Worm (Caenorhabditis elegans) whole organism, L1 larva: ENCODE measurements around the gene T07F10.5.
A peak's percentile ranks its signal among the peaks of the same experiment; 100 is the strongest.

Experiments used
- C16A3.4 ChIP-seq: fragments of 150-350 bp; optimal IDR thresholded peaks from 2 replicates; lab custom pipeline; 2014; ENCODE audit warnings: missing biosample characterization, missing genetic modification characterization
- F16B12.6 ChIP-seq: fragments of 150-350 bp; optimal IDR thresholded peaks from 2 replicates; lab custom pipeline; 2014; ENCODE audit warnings: missing biosample characterization, missing genetic modification characterization
- aha-1 ChIP-seq: fragments of 150-350 bp; optimal IDR thresholded peaks from 2 replicates; lab custom pipeline; 2014; ENCODE audit warnings: missing biosample characterization, missing genetic modification characterization
- blmp-1 ChIP-seq: fragments of 150-350 bp; optimal IDR thresholded peaks from 2 replicates; lab custom pipeline; 2014; ENCODE audit warnings: missing biosample characterization, missing genetic modification characterization
- ceh-63 ChIP-seq: fragments of 200-800 bp; sonication (Bioruptor generic); optimal IDR thresholded peaks from 2 replicates; lab custom pipeline; 2018; ENCODE audit warnings: mild to moderate bottlenecking, missing genetic modification characterization, missing compliant biosample characterization
- ceh-8 ChIP-seq: fragments of 200-800 bp; sonication (Bioruptor generic); optimal IDR thresholded peaks from 2 replicates; lab custom pipeline; 2018; ENCODE audit warnings: mild to moderate bottlenecking, missing genetic modification characterization, moderate library complexity, missing compliant biosample characterization
- ceh-82 ChIP-seq, 3 experiments: fragments of 150-350 bp in 1 of 3; sonication (generic microtip) in 2 of 3; optimal IDR thresholded peaks; 2 replicates each; lab custom pipeline; 2014 to 2017; ENCODE audit warnings: missing biosample characterization in 3 of 3, missing genetic modification characterization in 3 of 3
- ceh-88 ChIP-seq: fragments of 200-800 bp; sonication (Bioruptor generic); IDR thresholded peaks from 2 replicates; pipeline ENCODE4 v1.3.6; 2022; ENCODE audit warnings: missing genetic modification characterization, missing compliant biosample characterization
- dsc-1 ChIP-seq: sonication (generic microtip); optimal IDR thresholded peaks from 2 replicates; lab custom pipeline; 2016; ENCODE audit warnings: mild to moderate bottlenecking, missing genetic modification characterization, missing compliant biosample characterization
- efl-3 ChIP-seq: fragments of 200-800 bp; sonication (Bioruptor generic); optimal IDR thresholded peaks from 2 replicates; lab custom pipeline; 2018; ENCODE audit warnings: mild to moderate bottlenecking, missing genetic modification characterization, missing compliant biosample characterization
- elt-2 ChIP-seq: sonication (generic microtip); optimal IDR thresholded peaks from 2 replicates; lab custom pipeline; 2016; ENCODE audit warnings: missing genetic modification characterization, mild to moderate bottlenecking, inconsistent platforms, missing compliant biosample characterization, missing genetic modification reagents
- elt-3 ChIP-seq, 6 experiments: fragments of 150-350 bp in 1 of 6; sonication (generic microtip); optimal IDR thresholded peaks; 2 replicates each; lab custom pipeline; 2017 to 2018; ENCODE audit warnings: missing biosample characterization in 6 of 6, missing genetic modification characterization in 6 of 6, inconsistent platforms in 1 of 6
- ets-5 ChIP-seq: fragments of 200-800 bp; sonication (Bioruptor generic); IDR thresholded peaks from 2 replicates; pipeline ENCODE4 v1.3.6; 2022; ENCODE audit warnings: missing genetic modification characterization, missing compliant biosample characterization
- fkh-10 ChIP-seq: sonication (generic microtip); optimal IDR thresholded peaks from 2 replicates; lab custom pipeline; 2017; ENCODE audit warnings: missing biosample characterization, missing genetic modification reagents, missing genetic modification characterization
- fkh-8 ChIP-seq: sonication (generic microtip); optimal IDR thresholded peaks from 2 replicates; lab custom pipeline; 2016; ENCODE audit warnings: mild to moderate bottlenecking, missing genetic modification characterization, missing compliant biosample characterization
- fos-1 ChIP-seq: fragments of 150-350 bp; optimal IDR thresholded peaks from 2 replicates; lab custom pipeline; 2014; ENCODE audit warnings: missing biosample characterization, missing genetic modification characterization
- irx-1 ChIP-seq: sonication (generic microtip); optimal IDR thresholded peaks from 2 replicates; lab custom pipeline; 2016; ENCODE audit warnings: missing genetic modification characterization, missing compliant biosample characterization
- lin-15B ChIP-seq: fragments of 150-350 bp; sonication (generic microtip); optimal IDR thresholded peaks from 3 replicates; lab custom pipeline; 2014; ENCODE audit warnings: missing biosample characterization, missing genetic modification characterization
- lsy-2 ChIP-seq, 2 experiments: fragments of 150-350 bp; optimal IDR thresholded peaks; 2 replicates each; lab custom pipeline; 2014; ENCODE audit warnings: missing biosample characterization in 2 of 2, missing genetic modification characterization in 2 of 2
- mef-2 ChIP-seq: fragments of 150-350 bp; optimal IDR thresholded peaks from 2 replicates; lab custom pipeline; 2014; ENCODE audit warnings: missing biosample characterization, missing genetic modification characterization
- nhr-20 ChIP-seq: sonication (generic microtip); optimal IDR thresholded peaks from 2 replicates; lab custom pipeline; 2016; ENCODE audit warnings: mild to moderate bottlenecking, missing genetic modification characterization, missing compliant biosample characterization
- nhr-28 ChIP-seq: fragments of 150-350 bp; optimal IDR thresholded peaks from 2 replicates; lab custom pipeline; 2014; ENCODE audit warnings: missing biosample characterization, missing genetic modification characterization
- nhr-76 ChIP-seq: sonication (generic microtip); optimal IDR thresholded peaks from 2 replicates; lab custom pipeline; 2017; ENCODE audit warnings: missing biosample characterization, missing genetic modification characterization
- nhr-84 ChIP-seq: sonication (generic microtip); optimal IDR thresholded peaks from 2 replicates; lab custom pipeline; 2017; ENCODE audit warnings: missing biosample characterization, missing genetic modification characterization
- nhr-90 ChIP-seq: sonication (generic microtip); optimal IDR thresholded peaks from 2 replicates; lab custom pipeline; 2016; ENCODE audit warnings: mild to moderate bottlenecking, missing genetic modification characterization, missing compliant biosample characterization; ENCODE audit not compliant: poor library complexity
- pax-3 ChIP-seq: fragments of 200-800 bp; sonication (Bioruptor generic); optimal IDR thresholded peaks from 2 replicates; lab custom pipeline; 2018; ENCODE audit warnings: mild to moderate bottlenecking, missing genetic modification characterization, moderate library complexity, missing compliant biosample characterization
- skn-1 ChIP-seq: fragments of 150-350 bp; optimal IDR thresholded peaks from 2 replicates; lab custom pipeline; 2014; ENCODE audit warnings: missing biosample characterization, missing genetic modification characterization
- snu-23 ChIP-seq: sonication (generic microtip); optimal IDR thresholded peaks from 2 replicates; lab custom pipeline; 2016; ENCODE audit warnings: missing genetic modification characterization, missing compliant biosample characterization
- sox-4 ChIP-seq: sonication (generic microtip); optimal IDR thresholded peaks from 2 replicates; lab custom pipeline; 2016; ENCODE audit warnings: missing genetic modification characterization, missing compliant biosample characterization
- sup-37 ChIP-seq: fragments of 200-800 bp; sonication (Bioruptor generic); optimal IDR thresholded peaks from 2 replicates; lab custom pipeline; 2018; ENCODE audit warnings: mild to moderate bottlenecking, missing genetic modification characterization, missing compliant biosample characterization
- unc-86 ChIP-seq: sonication (generic microtip); optimal IDR thresholded peaks from 2 replicates; lab custom pipeline; 2016; ENCODE audit warnings: missing genetic modification characterization, missing compliant biosample characterization
- vab-15 ChIP-seq: sonication (generic microtip); optimal IDR thresholded peaks from 2 replicates; lab custom pipeline; 2017; ENCODE audit warnings: missing genotype, mild to moderate bottlenecking, missing genetic modification characterization, missing compliant biosample characterization
- zip-4 ChIP-seq: fragments of 200-800 bp; sonication (Bioruptor generic); optimal IDR thresholded peaks from 2 replicates; lab custom pipeline; 2018; ENCODE audit warnings: mild to moderate bottlenecking, missing genetic modification characterization, moderate library complexity, missing compliant biosample characterization
- ztf-11 ChIP-seq, 2 experiments: sonication (generic microtip); optimal IDR thresholded peaks; 2 replicates each; lab custom pipeline; 2016 to 2017; ENCODE audit warnings: missing genetic modification characterization in 2 of 2, missing biosample characterization in 1 of 2, missing compliant biosample characterization in 1 of 2

Gene T07F10.5

ce11 chrV:12819155-12819554, 46.6 kb upstream of the T07F10.5 start (continued):
- TF ChIP-seq zip-4 (GFP tag; lab: Kevin White, UChicago) (no peak), ceh-63 (no peak), blmp-1 (no peak), sup-37 (GFP tag; lab: Kevin White, UChicago) (no peak), ceh-8 (GFP tag; lab: Kevin White, UChicago) (no peak), vab-15 (tag; lab: Kevin White, UChicago) (no peak), efl-3 (GFP tag; lab: Kevin White, UChicago) (no peak), elt-3 (tag; optimal IDR thresholded peaks at IDR 0.05; lab: Kevin White, UChicago) (no peak), lsy-2 (tag; optimal IDR thresholded peaks at IDR 0.05; lab: Kevin White, UChicago) (peak in 1 of 2 experiments; percentile 36), ets-5 (GFP tag; lab: Robert Waterston, UW) (no peak), nhr-20 (tag; lab: Kevin White, UChicago) (peak; percentile 20), nhr-76 (tag; lab: Kevin White, UChicago) (no peak), C16A3.4 (tag; lab: Kevin White, UChicago) (no peak)

ce11 chrV:12819792-12820453, 45.8 kb upstream of the T07F10.5 start, which contains the start of the genes ZC443.4 and ugt-18:
TSS of gene ZC443.4 (minus strand) at chrV:12819886.
TSS of gene ugt-18 (plus strand) at chrV:12820260.
- TF ChIP-seq dsc-1, result no peak
- TF ChIP-seq elt-2 (tag; lab: Kevin White, UChicago), result peak; percentile 19

- TF ChIP-seq elt-2 (tag; lab: Kevin White, UChicago), result peak; percentile 64
- TF ChIP-seq pax-3 (tag; lab: Kevin White, UChicago), result no peak
- no peak for TF ChIP-seq mef-2 (tag; lab: Kevin White, UChicago)
- peak; percentile 44 for TF ChIP-seq nhr-20 (tag; lab: Kevin White, UChicago)
Observed at ce11 chrV:12822065-12822464, 43.6 kb upstream of the T07F10.5 start.

- TF ChIP-seq nhr-20 (tag; lab: Kevin White, UChicago) (peak; percentile 50), elt-2 (tag; lab: Kevin White, UChicago) (peak; percentile 78), nhr-28 (tag; lab: Kevin White, UChicago) (no peak)
- TF ChIP-seq, all 84 proteins: peak for 2
Observed at ce11 chrV:12824777-12825176, 40.9 kb upstream of the T07F10.5 start, which contains the start of gene ugt-16. TSS of gene ugt-16 (plus strand) at chrV:12825024.

DNA sequence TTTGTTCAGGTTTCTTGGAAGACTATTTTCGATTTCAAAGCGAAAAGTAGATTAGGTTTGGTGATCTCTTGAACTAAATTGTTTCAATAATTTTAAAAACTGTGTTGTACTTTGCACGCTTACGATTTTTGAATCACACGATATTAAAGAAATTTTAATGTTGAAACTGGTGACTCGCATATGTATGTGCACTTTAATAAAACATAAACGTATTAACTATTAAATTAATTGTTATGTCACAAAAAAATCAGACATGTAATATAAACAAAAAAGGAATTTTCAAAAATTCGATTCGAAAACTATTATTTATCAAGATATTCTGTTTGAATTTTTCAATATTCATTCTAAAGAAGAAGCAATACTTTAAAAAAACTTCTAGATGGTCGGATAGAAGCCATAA, 38.5 kb upstream of the T07F10.5 start, which contains the start of gene ugt-15:
Gene ugt-15, plus strand, starts transcription at position 301 of the 400 bp plus-strand sequence.
- TF ChIP-seq nhr-84 (no peak), lin-15B (no peak), fkh-10 (GFP tag; lab: Kevin White, UChicago) (no peak), snu-23 (GFP tag; lab: Kevin White, UChicago) (no peak), aha-1 (tag; lab: Kevin White, UChicago) (no peak), F16B12.6 (no peak), irx-1 (tag; lab: Kevin White, UChicago) (no peak), ztf-11 (tag; optimal IDR thresholded peaks at IDR 0.05; lab: Kevin White, UChicago) (no peak), ceh-88 (GFP tag; lab: Robert Waterston, UW) (no peak), nhr-90 (no peak), fkh-8 (tag; lab: Kevin White, UChicago) (no peak), fos-1 (no peak), skn-1 (tag; lab: Kevin White, UChicago) (no peak), dsc-1 (no peak), nhr-28 (tag; lab: Kevin White, UChicago) (no peak), unc-86 (tag; lab: Kevin White, UChicago) (no peak), C16A3.4 (tag; lab: Kevin White, UChicago) (no peak), sox-4 (tag; lab: Kevin White, UChicago) (no peak), ceh-82 (tag; optimal IDR thresholded peaks at IDR 0.05; lab: Kevin White, UChicago) (no peak), sup-37 (GFP tag; lab: Kevin White, UChicago) (no peak)
